Worm (Caenorhabditis elegans) whole organism, L1 larva: ENCODE data around the gene slc-17.1.

Experiments
- egl-27 ChIP-seq, 2 experiments: fragments of 150-350 bp in 1 of 2; sonication (generic microtip); optimal IDR thresholded peaks; 3 replicates each; lab custom pipeline; 2017 to 2018; ENCODE audit warnings: missing biosample characterization in 2 of 2, missing genetic modification characterization in 2 of 2, missing genetic modification reagents in 2 of 2
- lin-39 ChIP-seq: fragments of 150-350 bp; optimal IDR thresholded peaks from 2 replicates; lab custom pipeline; 2014; ENCODE audit warnings: missing biosample characterization, missing genetic modification reagents, missing genetic modification characterization
- nhr-12 ChIP-seq: sonication (generic microtip); optimal IDR thresholded peaks from 2 replicates; lab custom pipeline; 2017; ENCODE audit warnings: missing biosample characterization, missing genetic modification characterization
- unc-130 ChIP-seq: fragments of 150-350 bp; optimal IDR thresholded peaks from 2 replicates; lab custom pipeline; 2017; ENCODE audit warnings: missing biosample characterization, missing genetic modification characterization, inconsistent platforms

ce11 chrX:17466615-17467014, 1.9 kb upstream of the slc-17.1 start, which contains the start of gene ZK54.3:
- TF ChIP-seq lin-39 (tag; lab: Kevin White, UChicago) (no peak), egl-27 (tag; optimal IDR thresholded peaks at IDR 0.05; lab: Kevin White, UChicago) (no peak), nhr-12 (tag; lab: Kevin White, UChicago) (no peak), unc-130 (tag; lab: Kevin White, UChicago) (no peak)
